Worm (Caenorhabditis elegans): ENCODE measurements around the gene Y37D8A.3.
A peak's percentile ranks its signal among the peaks of the same experiment; 100 is the strongest.

Y37D8A.3 gene

DNA sequence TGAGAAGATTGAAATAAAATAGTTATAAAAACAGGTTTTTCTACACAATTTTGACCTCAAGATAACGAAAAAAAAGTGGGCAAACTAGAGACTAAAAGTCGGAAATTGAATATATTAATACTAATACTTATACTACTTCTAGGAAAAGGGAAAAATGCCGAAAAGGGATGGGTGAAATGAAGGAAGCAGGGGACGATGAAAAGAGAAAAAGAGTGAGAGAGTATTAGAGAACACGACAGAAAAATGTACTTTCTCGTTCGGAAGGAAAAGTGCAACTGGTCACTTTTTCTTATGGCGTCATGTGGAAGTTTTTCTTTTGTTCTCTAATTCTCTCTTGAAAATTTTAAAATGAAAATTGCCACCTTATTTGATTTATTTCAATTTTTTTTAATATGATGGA lies 12.2 kb downstream of the Y37D8A.3 start:
- TF ChIP-seq F37B4.10 (GFP tag; IDR thresholded peaks at IDR 0.05) (no peak), lin-40 (tag; optimal IDR thresholded peaks at IDR 0.05) (peak; percentile 70), nhr-80 (tag; optimal IDR thresholded peaks at IDR 0.05) (peak; percentile 27), ztf-26 (tag; optimal IDR thresholded peaks at IDR 0.05) (peak; percentile 0), cebp-1 (GFP tag; IDR thresholded peaks at IDR 0.05) (no peak), cebp-1 (tag; optimal IDR thresholded peaks at IDR 0.05) (peak; percentile 21), hmg-1.2 (GFP tag; IDR thresholded peaks at IDR 0.05) (peak; percentile 27; the same call in 1 of the 2 replicates), somi-1 (GFP tag; optimal IDR thresholded peaks at IDR 0.05) (peak; percentile 51), ceh-91 (GFP tag; IDR thresholded peaks at IDR 0.05) (no peak)

DNA sequence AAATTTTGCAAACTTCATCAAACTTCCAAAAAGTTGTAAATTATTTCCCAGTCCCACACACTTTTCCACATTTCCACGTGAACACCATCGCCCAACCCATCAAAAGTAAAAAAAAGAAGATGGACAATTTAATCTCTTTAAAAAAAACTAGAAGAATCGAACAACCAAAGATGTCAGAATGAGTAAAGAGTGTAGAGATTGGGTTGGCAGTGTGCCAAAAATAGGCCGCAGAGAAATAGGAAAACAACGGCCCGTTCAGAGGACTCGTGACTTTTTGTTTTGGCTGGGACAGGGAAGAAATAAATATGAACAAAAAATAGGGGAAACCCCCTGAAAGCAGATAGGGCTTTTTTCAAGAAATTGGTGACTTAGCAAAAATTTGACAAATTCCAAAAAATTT lies 13.7 kb downstream of the Y37D8A.3 start:
- TF ChIP-seq die-1 (tag; optimal IDR thresholded peaks at IDR 0.05) = peak; percentile 5
- TF ChIP-seq lsl-1 (GFP tag; optimal IDR thresholded peaks at IDR 0.05) = no peak
- TF ChIP-seq ama-1 (optimal IDR thresholded peaks at IDR 0.05) = no peak
- TF ChIP-seq ama-1 (GFP tag; optimal IDR thresholded peaks at IDR 0.05) = no peak
- TF ChIP-seq hlh-26 (GFP tag; conservative IDR thresholded peaks at IDR 0.05) = no peak
- TF ChIP-seq F23B12.7 (tag; optimal IDR thresholded peaks at IDR 0.05; ENCODE audit: insufficient read depth) = no peak
- TF ChIP-seq mxl-1 (tag; optimal IDR thresholded peaks at IDR 0.05) = no peak
- TF ChIP-seq lag-1 (GFP tag; IDR thresholded peaks at IDR 0.05) = no peak
- TF ChIP-seq nfya-2 (GFP tag; IDR thresholded peaks at IDR 0.05) = no peak
- no peak for TF ChIP-seq madf-6 (GFP tag; IDR thresholded peaks at IDR 0.05)
- TF ChIP-seq ekl-4 (GFP tag; IDR thresholded peaks at IDR 0.05) = no peak
- TF ChIP-seq F33H1.4 (GFP tag; IDR thresholded peaks at IDR 0.05) = no peak
- peak; percentile 34 for TF ChIP-seq K12H6.12 (tag; optimal IDR thresholded peaks at IDR 0.05)
- no peak for TF ChIP-seq bed-1 (GFP tag; IDR thresholded peaks at IDR 0.05)
- no peak for TF ChIP-seq madf-8 (GFP tag; conservative IDR thresholded peaks at IDR 0.05)
- TF ChIP-seq lir-1 (GFP tag; conservative IDR thresholded peaks at IDR 0.05) = no peak
- no peak for TF ChIP-seq repo-1 (tag; optimal IDR thresholded peaks at IDR 0.05)
- TF ChIP-seq nhr-90 (tag; optimal IDR thresholded peaks at IDR 0.05) = no peak
- no peak for TF ChIP-seq ztf-3 (GFP tag; optimal IDR thresholded peaks at IDR 0.05)
- no peak for TF ChIP-seq snpc-3.4 (tag; optimal IDR thresholded peaks at IDR 0.05)
- no peak for TF ChIP-seq dox-1 (GFP tag; IDR thresholded peaks at IDR 0.05)
- TF ChIP-seq Y79H2A.3 (GFP tag; conservative IDR thresholded peaks at IDR 0.05) = no peak
- TF ChIP-seq gei-17 (GFP tag; optimal IDR thresholded peaks at IDR 0.05) = no peak
- no peak for TF ChIP-seq pha-4 (tag; optimal IDR thresholded peaks at IDR 0.05)
- TF ChIP-seq mes-4 (tag; optimal IDR thresholded peaks at IDR 0.05) = no peak
- no peak for TF ChIP-seq ceh-40 (GFP tag; IDR thresholded peaks at IDR 0.05)
- TF ChIP-seq B0261.1 (tag; optimal IDR thresholded peaks at IDR 0.05) = no peak
- TF ChIP-seq lin-40 (tag; optimal IDR thresholded peaks at IDR 0.05) = peak; percentile 72
- TF ChIP-seq ztf-28 (GFP tag; IDR thresholded peaks at IDR 0.05) = no peak
- TF ChIP-seq Y95B8A.8 (GFP tag; IDR thresholded peaks at IDR 0.05) = no peak
- no peak for TF ChIP-seq egrh-3 (GFP tag; IDR thresholded peaks at IDR 0.05)
- no peak for TF ChIP-seq xnd-1 (tag; optimal IDR thresholded peaks at IDR 0.05)
- TF ChIP-seq ZK185.1 (tag; optimal IDR thresholded peaks at IDR 0.05; ENCODE audit: poor library complexity, severe bottlenecking) = no peak
- TF ChIP-seq cebp-1 (GFP tag; IDR thresholded peaks at IDR 0.05) = no peak
- peak; percentile 23 for TF ChIP-seq cebp-1 (tag; optimal IDR thresholded peaks at IDR 0.05)
- no peak for TF ChIP-seq F39B2.1 (GFP tag; IDR thresholded peaks at IDR 0.05)
- peak; percentile 40; the same call in 1 of the 2 replicates for TF ChIP-seq lin-26 (GFP tag; IDR thresholded peaks at IDR 0.05)
- no peak for TF ChIP-seq rcor-1 (GFP tag; IDR thresholded peaks at IDR 0.05)
- TF ChIP-seq ztf-26 (tag; optimal IDR thresholded peaks at IDR 0.05) = peak; percentile 81
- no peak for TF ChIP-seq hlh-12 (tag; optimal IDR thresholded peaks at IDR 0.05)
- no peak for TF ChIP-seq unc-62 (GFP tag; optimal IDR thresholded peaks at IDR 0.05)
- TF ChIP-seq hrde-1 (tag; optimal IDR thresholded peaks at IDR 0.05; ENCODE audit: borderline replicate concordance) = no peak
- TF ChIP-seq dpff-1 (tag; optimal IDR thresholded peaks at IDR 0.05) = no peak
- TF ChIP-seq tlf-1 (GFP tag; optimal IDR thresholded peaks at IDR 0.05) = no peak

Data from whole organism, young adult.